Worm (Caenorhabditis elegans) whole organism, late embryonic: Measurements from ENCODE around the gene F48B9.8.

Source experiments
- C08G9.2 ChIP-seq: sonication (generic microtip); optimal IDR thresholded peaks from 2 replicates; lab custom pipeline; 2016; ENCODE audit warnings: mild to moderate bottlenecking, missing genetic modification characterization, moderate library complexity, missing compliant biosample characterization
- F13H6.1 ChIP-seq: sonication (generic microtip); optimal IDR thresholded peaks from 2 replicates; lab custom pipeline; 2016; ENCODE audit warnings: missing genetic modification characterization, missing compliant biosample characterization
- K02D7.2 ChIP-seq: sonication (generic microtip); optimal IDR thresholded peaks from 2 replicates; lab custom pipeline; 2017; ENCODE audit warnings: mild to moderate bottlenecking, missing genetic modification characterization, missing compliant biosample characterization
- ahr-1 ChIP-seq: sonication (generic microtip); optimal IDR thresholded peaks from 2 replicates; lab custom pipeline; 2016; ENCODE audit warnings: missing genetic modification characterization, missing compliant biosample characterization
- ama-1 ChIP-seq: fragments of 150-350 bp; optimal IDR thresholded peaks from 2 replicates; lab custom pipeline; 2014
- ceh-14 ChIP-seq: sonication (generic microtip); optimal IDR thresholded peaks from 2 replicates; lab custom pipeline; 2016; ENCODE audit warnings: missing genotype, missing genetic modification characterization, missing compliant biosample characterization
- ceh-18 ChIP-seq: sonication (generic microtip); optimal IDR thresholded peaks from 2 replicates; lab custom pipeline; 2016; ENCODE audit warnings: missing genetic modification characterization, missing compliant biosample characterization
- ceh-19 ChIP-seq: fragments of 200-800 bp; sonication (Bioruptor generic); optimal IDR thresholded peaks from 2 replicates; lab custom pipeline; 2018; ENCODE audit warnings: mild to moderate bottlenecking, missing genetic modification characterization, missing compliant biosample characterization
- ceh-2 ChIP-seq: sonication (generic microtip); optimal IDR thresholded peaks from 2 replicates; lab custom pipeline; 2016; ENCODE audit warnings: missing genotype, missing genetic modification characterization, missing compliant biosample characterization
- ceh-22 ChIP-seq: sonication (generic microtip); optimal IDR thresholded peaks from 2 replicates; lab custom pipeline; 2017; ENCODE audit warnings: missing biosample characterization, missing genetic modification characterization
- ceh-24 ChIP-seq: sonication (generic microtip); optimal IDR thresholded peaks from 2 replicates; lab custom pipeline; 2016; ENCODE audit warnings: mild to moderate bottlenecking, missing genetic modification characterization, missing compliant biosample characterization
- ceh-30 ChIP-seq: fragments of 150-350 bp; optimal IDR thresholded peaks from 2 replicates; lab custom pipeline; 2014; ENCODE audit warnings: missing biosample characterization, missing genetic modification characterization
- ceh-31 ChIP-seq: sonication (generic microtip); optimal IDR thresholded peaks from 2 replicates; lab custom pipeline; 2016; ENCODE audit warnings: missing genetic modification characterization, missing compliant biosample characterization
- ceh-48 ChIP-seq: sonication (generic microtip); optimal IDR thresholded peaks from 2 replicates; lab custom pipeline; 2016; ENCODE audit warnings: missing genetic modification characterization, inconsistent platforms, missing compliant biosample characterization
- ceh-6 ChIP-seq: fragments of 200-800 bp; sonication (Bioruptor generic); optimal IDR thresholded peaks from 2 replicates; lab custom pipeline; 2018; ENCODE audit warnings: mild to moderate bottlenecking, missing genetic modification characterization, missing compliant biosample characterization
- dmd-4 ChIP-seq: sonication (generic microtip); optimal IDR thresholded peaks from 2 replicates; lab custom pipeline; 2016; ENCODE audit warnings: borderline replicate concordance, missing genetic modification characterization, missing compliant biosample characterization
- dve-1 ChIP-seq: sonication (generic microtip); optimal IDR thresholded peaks from 2 replicates; lab custom pipeline; 2017; ENCODE audit warnings: antibody characterized with exemption, mild to moderate bottlenecking, missing genetic modification characterization, missing compliant biosample characterization
- elt-2 ChIP-seq: sonication (generic microtip); optimal IDR thresholded peaks from 2 replicates; lab custom pipeline; 2016; ENCODE audit warnings: missing genetic modification reagents, missing genetic modification characterization, missing compliant biosample characterization
- ets-4 ChIP-seq: sonication (generic microtip); optimal IDR thresholded peaks from 2 replicates; lab custom pipeline; 2016; ENCODE audit warnings: missing genetic modification characterization, missing compliant biosample characterization
- eyg-1 ChIP-seq: sonication (generic microtip); optimal IDR thresholded peaks from 2 replicates; lab custom pipeline; 2016; ENCODE audit warnings: missing genotype, missing genetic modification characterization, missing compliant biosample characterization
- fkh-6 ChIP-seq: sonication (generic microtip); optimal IDR thresholded peaks from 2 replicates; lab custom pipeline; 2016; ENCODE audit warnings: missing genetic modification characterization, missing compliant biosample characterization
- hlh-15 ChIP-seq: sonication (generic microtip); optimal IDR thresholded peaks from 2 replicates; lab custom pipeline; 2016; ENCODE audit warnings: missing genetic modification characterization, missing compliant biosample characterization
- hlh-8 ChIP-seq: sonication (generic microtip); optimal IDR thresholded peaks from 2 replicates; lab custom pipeline; 2016; ENCODE audit warnings: missing genotype, missing genetic modification characterization, missing compliant biosample characterization
- lin-11 ChIP-seq: fragments of 200-800 bp; sonication (Bioruptor generic); optimal IDR thresholded peaks from 2 replicates; lab custom pipeline; 2018; ENCODE audit warnings: mild to moderate bottlenecking, missing genetic modification characterization, missing compliant biosample characterization
- nfya-1 ChIP-seq: sonication (generic microtip); optimal IDR thresholded peaks from 2 replicates; lab custom pipeline; 2017; ENCODE audit warnings: missing genetic modification characterization, mild to moderate bottlenecking, missing compliant biosample characterization, antibody characterized with exemption, moderate library complexity
- nhr-232 ChIP-seq: sonication (generic microtip); optimal IDR thresholded peaks from 2 replicates; lab custom pipeline; 2016; ENCODE audit warnings: missing genetic modification characterization, missing compliant biosample characterization
- pag-3 ChIP-seq: sonication (generic microtip); optimal IDR thresholded peaks from 2 replicates; lab custom pipeline; 2016; ENCODE audit warnings: missing compliant biosample characterization, missing genetic modification characterization, borderline replicate concordance
- pha-2 ChIP-seq: sonication (generic microtip); optimal IDR thresholded peaks from 2 replicates; lab custom pipeline; 2017; ENCODE audit warnings: mild to moderate bottlenecking, missing genetic modification characterization, missing compliant biosample characterization
- pha-4 ChIP-seq: fragments of 150-350 bp; optimal IDR thresholded peaks from 2 replicates; lab custom pipeline; 2018; ENCODE audit warnings: missing biosample characterization, missing genetic modification reagents, missing genetic modification characterization
- pros-1 ChIP-seq: fragments of 150-350 bp; optimal IDR thresholded peaks from 2 replicates; lab custom pipeline; 2014; ENCODE audit warnings: missing biosample characterization, missing genetic modification reagents, missing genetic modification characterization
- ref-2 ChIP-seq: sonication (generic microtip); optimal IDR thresholded peaks from 2 replicates; lab custom pipeline; 2016; ENCODE audit warnings: missing genetic modification characterization, missing compliant biosample characterization
- rnt-1 ChIP-seq: sonication (generic microtip); optimal IDR thresholded peaks from 2 replicates; lab custom pipeline; 2016; ENCODE audit warnings: missing genetic modification characterization, missing compliant biosample characterization
- tbx-2 ChIP-seq: sonication (generic microtip); optimal IDR thresholded peaks from 2 replicates; lab custom pipeline; 2016; ENCODE audit warnings: missing genetic modification characterization, missing compliant biosample characterization
- ttx-3 ChIP-seq: sonication (generic microtip); optimal IDR thresholded peaks from 2 replicates; lab custom pipeline; 2016; ENCODE audit warnings: missing genetic modification reagents, missing genetic modification characterization, missing compliant biosample characterization
- unc-42 ChIP-seq: sonication (generic microtip); optimal IDR thresholded peaks from 2 replicates; lab custom pipeline; 2016; ENCODE audit warnings: missing genotype, missing genetic modification characterization, missing compliant biosample characterization

The F48B9.8 gene

DNA sequence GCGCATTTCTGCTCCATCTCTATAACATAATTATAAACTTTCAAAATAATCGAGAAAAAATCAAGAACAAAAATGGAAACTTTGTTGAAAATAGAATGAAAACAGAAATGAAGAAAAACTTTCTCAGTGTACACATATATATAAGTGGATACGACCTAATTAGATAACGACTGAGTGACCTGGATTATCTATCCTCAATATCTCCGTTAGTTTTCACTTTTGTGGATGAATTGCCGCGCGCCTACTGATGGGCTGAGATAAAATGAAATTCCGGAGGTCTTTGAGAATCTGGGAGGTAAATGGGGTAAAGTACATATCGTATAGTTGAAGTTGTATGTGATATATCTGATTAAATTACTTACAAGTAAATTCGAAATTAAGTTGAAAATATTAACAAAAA, 30.6 kb downstream of the F48B9.8 start, which contains the start of gene dpy-3:
TSS of gene dpy-3 (minus strand) at position 19 of the 400 bp plus-strand sequence.
- TF ChIP-seq pha-2 (tag; lab: Kevin White, UChicago) (no peak), ref-2 (tag; lab: Kevin White, UChicago) (no peak), dve-1 (no peak), C08G9.2 (tag; lab: Kevin White, UChicago) (no peak), ceh-48 (tag; lab: Kevin White, UChicago) (no peak), ama-1 (lab: Kevin White, UChicago) (no peak), K02D7.2 (no peak), tbx-2 (tag; lab: Kevin White, UChicago) (no peak), ceh-2 (no peak), ahr-1 (no peak), hlh-8 (no peak), eyg-1 (tag; lab: Kevin White, UChicago) (no peak), pros-1 (no peak), ets-4 (tag; lab: Kevin White, UChicago) (no peak), pha-4 (tag; lab: Kevin White, UChicago) (no peak)

DNA sequence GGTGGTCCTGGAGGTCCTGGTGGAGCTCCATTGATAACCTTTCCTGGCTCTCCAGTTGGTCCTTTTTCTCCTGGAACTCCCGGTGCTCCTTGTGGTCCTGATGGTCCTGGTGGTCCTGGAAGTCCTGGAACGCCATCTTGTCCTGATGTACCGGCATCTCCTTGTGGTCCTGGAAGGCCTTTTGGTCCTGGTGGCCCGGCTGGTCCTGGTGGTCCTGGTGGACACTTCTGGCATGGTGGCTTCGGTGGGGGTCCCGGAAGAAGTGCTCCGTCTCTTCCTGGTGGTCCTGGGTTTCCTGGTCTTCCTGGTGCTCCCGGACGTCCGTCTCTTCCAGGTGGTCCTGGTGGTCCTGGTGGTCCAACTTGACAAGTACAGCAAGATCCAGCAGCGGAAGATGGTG, 31.3 kb downstream of the F48B9.8 start:
- TF ChIP-seq lin-11 (tag; lab: Kevin White, UChicago): no peak
- no peak for TF ChIP-seq pros-1
- TF ChIP-seq dmd-4 (tag; lab: Kevin White, UChicago): no peak

ce11 chrX:2144236-2144635, 32.0 kb downstream of the F48B9.8 start:
- no peak for TF ChIP-seq F13H6.1 (tag; lab: Kevin White, UChicago)
- TF ChIP-seq ceh-2: no peak
- no peak for TF ChIP-seq nfya-1
- TF ChIP-seq unc-42 (tag; lab: Kevin White, UChicago): no peak
- TF ChIP-seq elt-2 (tag; lab: Kevin White, UChicago): no peak
- no peak for TF ChIP-seq ceh-48 (tag; lab: Kevin White, UChicago)
- no peak for TF ChIP-seq pag-3 (tag; lab: Kevin White, UChicago)
- TF ChIP-seq hlh-15 (tag; lab: Kevin White, UChicago): no peak
- TF ChIP-seq fkh-6 (tag; lab: Kevin White, UChicago): no peak
- no peak for TF ChIP-seq ceh-22 (tag; lab: Kevin White, UChicago)

- TF ChIP-seq ceh-19 (peak; percentile 6), ceh-14 (tag; lab: Kevin White, UChicago) (no peak), pha-4 (tag; lab: Kevin White, UChicago) (no peak), ceh-30 (tag; lab: Kevin White, UChicago) (no peak), F13H6.1 (tag; lab: Kevin White, UChicago) (no peak), nhr-232 (tag; lab: Kevin White, UChicago) (no peak), C08G9.2 (tag; lab: Kevin White, UChicago) (no peak), unc-42 (tag; lab: Kevin White, UChicago) (peak; percentile 1), rnt-1 (tag; lab: Kevin White, UChicago) (no peak), nfya-1 (peak; percentile 3), ceh-31 (peak; percentile 31), ceh-48 (tag; lab: Kevin White, UChicago) (peak; percentile 58)
Measured at ce11 chrX:2140610-2141009, 35.6 kb downstream of the F48B9.8 start.

- TF ChIP-seq ttx-3 (tag; lab: Kevin White, UChicago) (no peak), ceh-24 (tag; lab: Kevin White, UChicago) (no peak), ceh-18 (tag; lab: Kevin White, UChicago) (peak; percentile 32), ceh-6 (GFP tag; lab: Kevin White, UChicago) (no peak), hlh-15 (tag; lab: Kevin White, UChicago) (no peak)
Measured at ce11 chrX:2138923-2139322, 37.3 kb downstream of the F48B9.8 start.
